Worm (Caenorhabditis elegans) whole organism, L3 larva: ENCODE data around the gene C01B10.3.

Source experiments
- ama-1 ChIP-seq: fragments of 150-350 bp; optimal IDR thresholded peaks from 2 replicates; lab custom pipeline; 2018
- ceh-16 ChIP-seq: sonication (generic microtip); optimal IDR thresholded peaks from 2 replicates; lab custom pipeline; 2017; ENCODE audit warnings: missing biosample characterization, missing genetic modification characterization
- ceh-28 ChIP-seq: fragments of 150-350 bp; optimal IDR thresholded peaks from 2 replicates; lab custom pipeline; 2014; ENCODE audit warnings: missing biosample characterization, missing genetic modification reagents, missing genetic modification characterization
- ceh-82 ChIP-seq: fragments of 150-350 bp; optimal IDR thresholded peaks from 2 replicates; lab custom pipeline; 2014; ENCODE audit warnings: missing biosample characterization, missing genetic modification characterization
- ceh-9 ChIP-seq: sonication (generic microtip); optimal IDR thresholded peaks from 2 replicates; lab custom pipeline; 2018; ENCODE audit warnings: missing biosample characterization, missing genetic modification characterization
- daf-12 ChIP-seq: fragments of 150-350 bp; optimal IDR thresholded peaks from 2 replicates; lab custom pipeline; 2014; ENCODE audit warnings: missing biosample characterization, missing genetic modification reagents, missing genetic modification characterization
- egl-27 ChIP-seq: sonication (generic microtip); optimal IDR thresholded peaks from 4 replicates; lab custom pipeline; 2017; ENCODE audit warnings: missing biosample characterization, missing genetic modification reagents, missing genetic modification characterization
- egl-5 ChIP-seq: fragments of 150-350 bp; optimal IDR thresholded peaks from 2 replicates; lab custom pipeline; 2017; ENCODE audit warnings: missing biosample characterization, missing genetic modification reagents, missing genetic modification characterization, inconsistent platforms
- elt-2 ChIP-seq: sonication (generic microtip); optimal IDR thresholded peaks from 2 replicates; lab custom pipeline; 2016; ENCODE audit warnings: missing genetic modification reagents, mild to moderate bottlenecking, missing genetic modification characterization, missing compliant biosample characterization
- elt-3 ChIP-seq, 3 experiments: fragments of 150-350 bp in 1 of 3; sonication (generic microtip) in 2 of 3; optimal IDR thresholded peaks; 2 replicates in 2 of 3; 4 replicates in 1 of 3; lab custom pipeline; 2014 to 2017; ENCODE audit warnings: missing biosample characterization in 3 of 3, missing genetic modification characterization in 3 of 3
- fkh-2 ChIP-seq: fragments of 150-350 bp; optimal IDR thresholded peaks from 2 replicates; lab custom pipeline; 2014; ENCODE audit warnings: missing biosample characterization, missing genetic modification reagents, missing genetic modification characterization
- fos-1 ChIP-seq: fragments of 150-350 bp; optimal IDR thresholded peaks from 2 replicates; lab custom pipeline; 2014; ENCODE audit warnings: missing biosample characterization, missing genetic modification characterization
- hmg-11 ChIP-seq: sonication (generic microtip); optimal IDR thresholded peaks from 2 replicates; lab custom pipeline; 2016; ENCODE audit warnings: missing genetic modification characterization, missing compliant biosample characterization
- jun-1 ChIP-seq: fragments of 150-350 bp; optimal IDR thresholded peaks from 2 replicates; lab custom pipeline; 2014; ENCODE audit warnings: missing biosample characterization, missing genetic modification reagents, missing genetic modification characterization
- lin-15B ChIP-seq: fragments of 150-350 bp; optimal IDR thresholded peaks from 2 replicates; lab custom pipeline; 2014; ENCODE audit warnings: missing biosample characterization, missing genetic modification characterization
- lin-39 ChIP-seq: fragments of 150-350 bp; optimal IDR thresholded peaks from 2 replicates; lab custom pipeline; 2018; ENCODE audit warnings: missing biosample characterization, missing genetic modification reagents, missing genetic modification characterization
- mdl-1 ChIP-seq: fragments of 150-350 bp; optimal IDR thresholded peaks from 2 replicates; lab custom pipeline; 2014; ENCODE audit warnings: missing biosample characterization, missing genetic modification characterization
- mml-1 ChIP-seq: fragments of 150-350 bp; sonication (generic microtip); optimal IDR thresholded peaks from 3 replicates; lab custom pipeline; 2014; ENCODE audit warnings: missing biosample characterization, missing genetic modification characterization
- nfya-1 ChIP-seq: sonication (generic microtip); optimal IDR thresholded peaks from 2 replicates; lab custom pipeline; 2017; ENCODE audit warnings: missing genetic modification characterization, mild to moderate bottlenecking, missing compliant biosample characterization, antibody characterized with exemption, moderate library complexity; ENCODE audit not compliant: insufficient read depth
- nhr-11 ChIP-seq: fragments of 150-350 bp; optimal IDR thresholded peaks from 2 replicates; lab custom pipeline; 2014; ENCODE audit warnings: missing biosample characterization, missing genetic modification characterization
- nhr-12 ChIP-seq: fragments of 150-350 bp; optimal IDR thresholded peaks from 2 replicates; lab custom pipeline; 2014; ENCODE audit warnings: missing biosample characterization, missing genetic modification characterization
- nhr-23 ChIP-seq: fragments of 150-350 bp; optimal IDR thresholded peaks from 2 replicates; lab custom pipeline; 2014; ENCODE audit warnings: missing biosample characterization, missing genetic modification reagents, missing genetic modification characterization
- nhr-237 ChIP-seq: fragments of 150-350 bp; optimal IDR thresholded peaks from 2 replicates; lab custom pipeline; 2014; ENCODE audit warnings: missing biosample characterization, missing genetic modification characterization
- nhr-25 ChIP-seq: sonication (generic microtip); optimal IDR thresholded peaks from 2 replicates; lab custom pipeline; 2017; ENCODE audit warnings: missing biosample characterization, missing genetic modification characterization
- nhr-28 ChIP-seq: fragments of 150-350 bp; optimal IDR thresholded peaks from 2 replicates; lab custom pipeline; 2014; ENCODE audit warnings: missing biosample characterization, missing genetic modification characterization
- nhr-43 ChIP-seq: sonication (generic microtip); optimal IDR thresholded peaks from 2 replicates; lab custom pipeline; 2016; ENCODE audit warnings: mild to moderate bottlenecking, missing genetic modification characterization, missing compliant biosample characterization; ENCODE audit not compliant: poor library complexity, severe bottlenecking
- nhr-76 ChIP-seq: fragments of 150-350 bp; sonication (generic microtip); optimal IDR thresholded peaks from 5 replicates; lab custom pipeline; 2014; ENCODE audit warnings: missing biosample characterization, missing genetic modification characterization
- nhr-77 ChIP-seq: fragments of 150-350 bp; optimal IDR thresholded peaks from 2 replicates; lab custom pipeline; 2014; ENCODE audit warnings: missing biosample characterization, missing genetic modification characterization
- pha-4 ChIP-seq: fragments of 150-350 bp; optimal IDR thresholded peaks from 2 replicates; lab custom pipeline; 2014; ENCODE audit warnings: missing biosample characterization, missing genetic modification reagents, missing genetic modification characterization
- sea-2 ChIP-seq: fragments of 150-350 bp; sonication (generic microtip); optimal IDR thresholded peaks from 4 replicates; lab custom pipeline; 2014; ENCODE audit warnings: missing biosample characterization, missing genetic modification reagents, missing genetic modification characterization
- snpc-4 ChIP-seq: fragments of 150-350 bp; optimal IDR thresholded peaks from 2 replicates; lab custom pipeline; 2014; ENCODE audit warnings: missing biosample characterization, missing genetic modification characterization
- unc-62 ChIP-seq: fragments of 150-350 bp; sonication (generic microtip); optimal IDR thresholded peaks from 4 replicates; lab custom pipeline; 2014; ENCODE audit warnings: missing biosample characterization, missing genetic modification reagents, missing genetic modification characterization
- zag-1 ChIP-seq: fragments of 150-350 bp; optimal IDR thresholded peaks from 2 replicates; lab custom pipeline; 2014; ENCODE audit warnings: missing biosample characterization, missing genetic modification characterization
- ztf-4 ChIP-seq: fragments of 150-350 bp; optimal IDR thresholded peaks from 2 replicates; lab custom pipeline; 2014; ENCODE audit warnings: missing biosample characterization, missing genetic modification characterization

Gene C01B10.3

DNA sequence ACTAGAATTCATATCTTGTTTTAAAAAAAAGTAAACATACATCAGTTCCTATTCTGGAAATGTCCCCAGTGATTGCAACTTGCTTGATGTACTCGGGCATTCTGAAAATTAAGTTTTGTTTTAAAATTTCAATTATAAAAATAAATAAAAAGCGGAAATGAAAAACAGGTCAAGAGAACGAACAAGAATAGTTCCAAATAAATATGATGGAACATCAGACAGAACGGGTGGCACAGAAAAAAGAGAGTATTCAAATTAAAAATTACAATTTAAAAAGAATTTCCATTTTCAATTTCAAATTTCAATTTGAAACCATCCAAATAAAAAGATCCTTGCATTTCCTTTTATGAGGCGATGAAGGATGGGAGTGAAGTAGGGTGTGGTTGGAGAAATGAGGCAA lies at the start of gene C01B10.3:
Gene C01B10.3 (minus strand): TSS at position 101 of the 400 bp plus-strand sequence.
- no peak for TF ChIP-seq nhr-43 (tag; lab: Kevin White, UChicago)
- no peak for TF ChIP-seq sea-2 (GFP tag; lab: Kevin White, UChicago)
- TF ChIP-seq mml-1, result no peak
- TF ChIP-seq lin-15B, result no peak
- TF ChIP-seq snpc-4 (tag; lab: Kevin White, UChicago), result no peak
- no peak for TF ChIP-seq fkh-2
- TF ChIP-seq nhr-11 (tag; lab: Kevin White, UChicago), result no peak
- TF ChIP-seq ceh-9, result no peak
- TF ChIP-seq hmg-11 (tag; lab: Kevin White, UChicago), result no peak
- TF ChIP-seq ztf-4 (tag; lab: Kevin White, UChicago), result no peak
- no peak for TF ChIP-seq nhr-76 (tag; lab: Kevin White, UChicago)
- TF ChIP-seq lin-39 (tag; lab: Kevin White, UChicago), result no peak
- TF ChIP-seq pha-4 (tag; lab: Kevin White, UChicago), result no peak

DNA sequence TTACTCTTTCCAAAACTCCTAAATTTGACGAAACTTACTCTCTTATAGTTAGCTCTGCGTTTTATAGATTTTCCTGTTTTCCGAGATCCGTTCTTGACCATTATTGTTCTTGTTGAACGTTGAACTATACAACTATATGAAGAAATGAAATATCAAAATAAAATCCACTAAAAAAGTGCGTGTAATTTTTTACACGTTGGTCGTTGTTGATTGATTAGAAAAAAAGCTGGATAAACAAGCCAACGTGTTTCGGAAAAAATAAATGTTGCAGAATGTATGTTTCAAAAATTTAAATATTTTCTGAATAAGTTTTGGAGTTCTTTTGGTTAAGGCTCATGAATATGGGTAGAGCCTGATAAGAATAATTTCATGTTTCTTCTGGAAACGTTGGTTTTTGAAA lies 46.7 kb upstream of the C01B10.3 start, which contains the start of gene Y73B6A.1:
Gene Y73B6A.1 (minus strand): TSS at position 101 of the 400 bp plus-strand sequence.
- no peak for TF ChIP-seq nhr-23 (tag; lab: Kevin White, UChicago)
- TF ChIP-seq nhr-11 (tag; lab: Kevin White, UChicago), result no peak
- no peak for TF ChIP-seq egl-27 (tag; lab: Kevin White, UChicago)
- TF ChIP-seq mml-1, result no peak
- TF ChIP-seq sea-2 (GFP tag; lab: Kevin White, UChicago), result no peak
- TF ChIP-seq nfya-1 (tag; lab: Kevin White, UChicago), result no peak
- no peak for TF ChIP-seq nhr-12
- no peak for TF ChIP-seq nhr-77
- TF ChIP-seq nhr-25 (tag; lab: Kevin White, UChicago), result no peak
- no peak for TF ChIP-seq ceh-28 (tag; lab: Kevin White, UChicago)
- no peak for TF ChIP-seq nhr-237 (tag; lab: Kevin White, UChicago)
- no peak for TF ChIP-seq ztf-4 (tag; lab: Kevin White, UChicago)
- no peak for TF ChIP-seq ceh-9
- TF ChIP-seq fkh-2, result no peak

DNA sequence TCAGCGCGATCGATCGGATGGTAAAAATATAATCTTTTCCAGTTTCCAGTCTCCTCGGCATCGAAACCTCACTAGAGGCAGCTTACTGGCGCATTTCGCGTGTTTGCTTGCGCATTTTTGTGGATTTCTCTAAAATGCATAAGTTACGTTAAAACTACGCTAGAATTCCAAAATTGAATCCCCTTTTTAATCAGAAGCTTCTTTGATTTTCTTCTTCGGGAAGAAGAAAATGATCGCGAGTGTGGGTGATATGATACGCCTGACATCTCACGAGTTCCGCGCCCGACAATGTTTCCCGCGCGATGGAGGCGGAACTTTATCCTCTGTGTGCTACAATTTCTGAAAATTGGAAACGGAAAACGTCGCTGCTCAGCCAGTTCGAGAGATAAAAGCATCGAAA lies 43.2 kb upstream of the C01B10.3 start:
- peak; percentile 54 for TF ChIP-seq snpc-4 (tag; lab: Kevin White, UChicago)
- TF ChIP-seq mml-1, result no peak
- TF ChIP-seq mdl-1, result no peak
- TF ChIP-seq ama-1, result peak; percentile 28

DNA sequence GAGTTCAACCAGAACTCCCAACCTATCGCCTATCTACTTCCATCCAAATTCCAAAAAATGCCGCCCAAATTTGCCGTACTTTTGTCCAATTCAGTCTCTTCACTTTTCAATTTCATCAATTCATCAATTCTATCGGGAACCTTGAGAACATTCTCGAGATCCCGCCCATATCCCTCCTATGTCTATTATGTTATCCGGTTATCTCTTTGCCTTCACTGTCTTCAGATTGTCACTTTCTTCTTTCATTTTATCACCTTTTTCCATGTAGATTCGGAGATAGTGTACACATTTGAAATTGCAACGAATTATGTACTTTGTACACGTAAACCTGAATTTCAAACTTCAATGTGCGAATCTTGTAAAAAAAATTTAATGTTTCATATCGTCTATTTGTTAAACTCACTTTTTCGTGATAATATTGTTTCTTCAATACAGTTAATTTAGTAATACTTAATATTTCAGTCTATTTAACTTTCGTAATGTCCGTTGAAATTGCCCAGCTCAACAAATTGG lies 36.4 kb upstream of the C01B10.3 start, which contains the start of gene C01B10.11:
Gene C01B10.11 (plus strand): TSS at position 463 of the 513 bp plus-strand sequence.
- no peak for TF ChIP-seq fos-1 (tag; lab: Kevin White, UChicago)
- peak; percentile 13 for TF ChIP-seq nhr-25 (tag; lab: Kevin White, UChicago)
- peak in 2 of 3 experiments; percentile 11 to 51 for TF ChIP-seq elt-3 (tag; optimal IDR thresholded peaks at IDR 0.05; lab: Kevin White, UChicago)
- TF ChIP-seq, all 47 proteins: peak for 2

DNA sequence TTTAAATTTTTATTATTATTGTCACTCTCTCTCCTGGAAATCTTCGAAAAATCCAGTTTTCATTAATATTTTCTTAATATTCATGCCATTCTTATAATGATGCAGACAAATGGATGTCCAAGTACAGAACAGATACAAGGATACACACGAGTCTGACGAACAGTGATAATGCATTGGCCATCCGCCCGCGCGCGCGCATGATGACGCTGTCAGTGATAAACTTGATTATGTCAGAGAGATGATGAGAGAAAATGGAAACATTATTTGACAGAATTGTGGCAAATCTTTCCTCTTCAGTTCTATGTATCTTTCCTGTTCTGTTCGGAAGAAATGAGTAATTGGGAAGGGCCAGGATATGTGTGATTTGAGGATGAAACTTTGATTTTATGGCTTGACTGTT lies 34.6 kb upstream of the C01B10.3 start:
- TF ChIP-seq pha-4 (tag; lab: Kevin White, UChicago) (no peak), nfya-1 (tag; lab: Kevin White, UChicago) (no peak), nhr-23 (tag; lab: Kevin White, UChicago) (peak; percentile 32), elt-3 (tag; optimal IDR thresholded peaks at IDR 0.05; lab: Kevin White, UChicago) (peak in 1 of 3 experiments; percentile 37), ceh-82 (tag; lab: Kevin White, UChicago) (no peak), hmg-11 (tag; lab: Kevin White, UChicago) (no peak), nhr-25 (tag; lab: Kevin White, UChicago) (peak; percentile 44), snpc-4 (tag; lab: Kevin White, UChicago) (no peak), egl-5 (tag; lab: Kevin White, UChicago) (no peak), nhr-43 (tag; lab: Kevin White, UChicago) (peak; percentile 31)

DNA sequence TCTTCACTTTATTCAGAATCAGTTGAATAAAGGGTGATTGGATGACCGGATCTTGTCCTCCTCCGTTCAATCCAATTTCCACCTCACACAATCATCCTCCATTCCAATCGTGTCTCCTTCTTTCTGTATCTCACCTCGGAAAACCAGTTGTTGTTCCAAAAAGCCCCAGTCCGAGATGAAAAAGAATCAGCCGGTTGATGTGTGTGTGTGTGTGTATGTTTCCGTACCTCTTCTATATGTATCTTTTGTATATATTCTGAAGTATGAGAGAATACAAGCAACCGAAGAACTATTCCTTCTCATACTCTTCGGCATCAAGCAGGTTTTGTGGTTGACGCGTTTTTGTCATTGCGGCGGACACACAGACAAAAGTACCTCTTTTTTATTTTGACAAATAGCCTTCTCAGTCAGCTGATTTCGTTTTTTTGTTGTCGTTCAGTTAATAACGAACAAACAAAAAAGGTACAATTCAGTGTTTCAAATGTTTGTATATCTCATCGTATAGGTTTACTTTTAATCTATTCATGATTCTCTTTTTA lies 32.6 kb upstream of the C01B10.3 start:
- TF ChIP-seq nhr-12 (no peak), nhr-25 (tag; lab: Kevin White, UChicago) (peak; percentile 70), ceh-16 (tag; lab: Kevin White, UChicago) (no peak), nhr-237 (tag; lab: Kevin White, UChicago) (no peak), nhr-28 (tag; lab: Kevin White, UChicago) (no peak), nhr-23 (tag; lab: Kevin White, UChicago) (peak; percentile 4), zag-1 (tag; lab: Kevin White, UChicago) (no peak), fos-1 (tag; lab: Kevin White, UChicago) (no peak), lin-15B (no peak), ama-1 (no peak), sea-2 (GFP tag; lab: Kevin White, UChicago) (no peak), ceh-28 (tag; lab: Kevin White, UChicago) (no peak), unc-62 (GFP tag; lab: Kevin White, UChicago) (no peak), ceh-82 (tag; lab: Kevin White, UChicago) (no peak), nhr-43 (tag; lab: Kevin White, UChicago) (peak; percentile 62), daf-12 (tag; lab: Kevin White, UChicago) (no peak), elt-2 (tag; lab: Kevin White, UChicago) (no peak), pha-4 (tag; lab: Kevin White, UChicago) (no peak), hmg-11 (tag; lab: Kevin White, UChicago) (no peak), ceh-9 (no peak), jun-1 (tag; lab: Kevin White, UChicago) (no peak)
- TF ChIP-seq, all 47 proteins: peak for 3
